Worm (Caenorhabditis elegans) whole organism, L4 larva: ENCODE results near the gene Y7A5A.2.

Source experiments
- Y5F2A.4 ChIP-seq: fragments of 200-800 bp; sonication (Bioruptor generic); optimal IDR thresholded peaks from 2 replicates; lab custom pipeline; 2018; ENCODE audit warnings: mild to moderate bottlenecking, missing genetic modification characterization, missing compliant biosample characterization
- duxl-1 ChIP-seq: sonication (generic microtip); optimal IDR thresholded peaks from 2 replicates; lab custom pipeline; 2016; ENCODE audit warnings: mild to moderate bottlenecking, missing genetic modification characterization, moderate library complexity, missing compliant biosample characterization; ENCODE audit not compliant: poor library complexity
- egl-27 ChIP-seq: sonication (generic microtip); optimal IDR thresholded peaks from 3 replicates; lab custom pipeline; 2017; ENCODE audit warnings: missing biosample characterization, missing genetic modification reagents, missing genetic modification characterization
- hmg-1.1 ChIP-seq: fragments of 200-800 bp; sonication (Bioruptor generic); IDR thresholded peaks from 2 replicates; pipeline ENCODE4 v1.3.6; 2022; ENCODE audit warnings: missing genetic modification reagents, missing genetic modification characterization, missing compliant biosample characterization
- lin-1 ChIP-seq: fragments of 200-800 bp; sonication (Bioruptor generic); IDR thresholded peaks from 2 replicates; pipeline ENCODE4 v1.3.6; 2022; ENCODE audit warnings: missing genetic modification reagents, missing genetic modification characterization, missing compliant biosample characterization
- mes-2 ChIP-seq: sonication (generic microtip); optimal IDR thresholded peaks from 2 replicates; lab custom pipeline; 2016; ENCODE audit warnings: missing genotype, mild to moderate bottlenecking, missing genetic modification characterization, missing compliant biosample characterization; ENCODE audit not compliant: poor library complexity, severe bottlenecking
- mxl-3 ChIP-seq: fragments of 200-800 bp; sonication (Bioruptor generic); optimal IDR thresholded peaks from 2 replicates; lab custom pipeline; 2018; ENCODE audit warnings: mild to moderate bottlenecking, missing genetic modification characterization, missing compliant biosample characterization
- rbr-2 ChIP-seq: sonication (generic microtip); optimal IDR thresholded peaks from 2 replicates; lab custom pipeline; 2016; ENCODE audit warnings: missing genotype, missing genetic modification characterization, missing compliant biosample characterization
- snpc-4 ChIP-seq: fragments of 150-350 bp; optimal IDR thresholded peaks from 2 replicates; lab custom pipeline; 2014; ENCODE audit warnings: missing biosample characterization, missing genetic modification characterization

Y7A5A.2 gene

DNA sequence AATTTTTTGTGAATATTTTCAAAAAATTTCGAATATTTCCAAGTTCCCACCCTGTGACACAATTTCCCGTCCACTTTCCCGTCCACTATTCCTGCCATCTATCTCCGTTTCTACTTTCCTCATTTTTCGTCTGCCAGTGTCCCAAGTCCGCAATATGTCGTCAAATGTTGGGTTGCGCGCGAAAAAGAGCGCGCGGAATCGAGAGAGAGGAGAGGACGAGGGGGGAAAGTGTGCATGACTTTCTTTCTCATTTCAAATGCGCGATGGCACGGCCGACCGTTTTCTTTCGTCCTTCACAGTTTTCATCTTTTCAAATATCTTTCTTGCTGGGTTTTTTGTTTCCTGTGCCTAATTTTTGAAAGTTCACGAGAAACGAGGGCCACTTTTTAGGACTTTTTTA lies 47.5 kb downstream of the Y7A5A.2 start (continued):
- TF ChIP-seq Y5F2A.4, result no peak
- TF ChIP-seq mes-2 (tag; lab: Kevin White, UChicago), result peak; percentile 86
- TF ChIP-seq duxl-1 (tag; lab: Kevin White, UChicago), result peak; percentile 24
- TF ChIP-seq egl-27, result no peak
- peak; percentile 11 for TF ChIP-seq rbr-2 (tag; lab: Kevin White, UChicago)
- peak; percentile 29 for TF ChIP-seq mxl-3 (GFP tag; lab: Kevin White, UChicago)
- TF ChIP-seq hmg-1.1 (GFP tag; lab: Robert Waterston, UW), result peak; percentile 66
- no peak for TF ChIP-seq lin-1 (GFP tag; lab: Robert Waterston, UW)
- TF ChIP-seq snpc-4 (tag; lab: Kevin White, UChicago), result no peak
- TF ChIP-seq, all 104 proteins: peak for 16
